Comparison of ENCODE assay signal across 1 worm cellular context in genomic region chrIV:9677226-9677992, ce11.
TF ChIP-seq lines count a peak whose summit lies in the region.

No protein-coding gene starts in this region.

TF ChIP-seq in whole organism, L1 larva, 84 proteins besides CTCF, POLR2A, EP300 and RAD21 (continued from another document):
- no peak for TF ChIP-seq hpl-2 (GFP tag; optimal IDR thresholded peaks at IDR 0.05; lab: Kevin White, UChicago)
- peak; percentile 55 for TF ChIP-seq nhr-90 (tag; optimal IDR thresholded peaks at IDR 0.05; lab: Kevin White, UChicago; ENCODE audit: poor library complexity)
- no peak for TF ChIP-seq aha-1 (tag; optimal IDR thresholded peaks at IDR 0.05; lab: Kevin White, UChicago)
- TF ChIP-seq unc-98 (GFP tag; IDR thresholded peaks at IDR 0.05; lab: Robert Waterston, UW): no peak
- TF ChIP-seq mef-2 (tag; optimal IDR thresholded peaks at IDR 0.05; lab: Kevin White, UChicago): no peak
- no peak for TF ChIP-seq nhr-84 (tag; optimal IDR thresholded peaks at IDR 0.05; lab: Kevin White, UChicago)
- TF ChIP-seq pag-3 (tag; optimal IDR thresholded peaks at IDR 0.05; lab: Kevin White, UChicago; ENCODE audit: borderline replicate concordance, insufficient read depth): no peak
- TF ChIP-seq nhr-20 (tag; optimal IDR thresholded peaks at IDR 0.05; lab: Kevin White, UChicago): peak; percentile 96
- peak; percentile 87 for TF ChIP-seq nhr-85 (tag; lab: Kevin White, UChicago)
- peak; percentile 38 for TF ChIP-seq jun-1 (tag; optimal IDR thresholded peaks at IDR 0.05; lab: Kevin White, UChicago)
- peak; percentile 77 for TF ChIP-seq nhr-47 (tag; optimal IDR thresholded peaks at IDR 0.05; lab: Kevin White, UChicago)
- peak; percentile 30 for TF ChIP-seq pqm-1 (tag; optimal IDR thresholded peaks at IDR 0.05; lab: Kevin White, UChicago)
- TF ChIP-seq xbp-1 (tag; optimal IDR thresholded peaks at IDR 0.05; lab: Kevin White, UChicago): peak; percentile 62
- no peak for TF ChIP-seq sup-37 (GFP tag; optimal IDR thresholded peaks at IDR 0.05; lab: Kevin White, UChicago)
- TF ChIP-seq lsy-2 (tag; optimal IDR thresholded peaks at IDR 0.05; lab: Kevin White, UChicago): peak; percentile 74 to 84
- no peak for TF ChIP-seq ets-5 (GFP tag; IDR thresholded peaks at IDR 0.05; lab: Robert Waterston, UW)
- TF ChIP-seq efl-1 (optimal IDR thresholded peaks at IDR 0.05; lab: Kevin White, UChicago): peak; percentile 59 to 63
- peak; percentile 37 to 78 for TF ChIP-seq efl-1 (GFP tag; optimal IDR thresholded peaks at IDR 0.05 in 1 of 2; lab: Kevin White, UChicago)
- TF ChIP-seq efl-3 (GFP tag; optimal IDR thresholded peaks at IDR 0.05; lab: Kevin White, UChicago): no peak
- TF ChIP-seq F16B12.6 (tag; optimal IDR thresholded peaks at IDR 0.05; lab: Kevin White, UChicago): no peak
